Worm (Caenorhabditis elegans) whole organism, mixed stage, embryonic: ENCODE results near the gene F55C5.10.

ENCODE experiments used
- blmp-1 ChIP-seq: fragments of 150-350 bp; optimal IDR thresholded peaks from 2 replicates; lab custom pipeline; 2014; ENCODE audit warnings: missing biosample characterization, missing genetic modification characterization
- ceh-39 ChIP-seq: fragments of 150-350 bp; optimal IDR thresholded peaks from 2 replicates; lab custom pipeline; 2014; ENCODE audit warnings: missing biosample characterization, missing genetic modification characterization
- ceh-83 ChIP-seq: fragments of 200-800 bp; sonication (Bioruptor generic); optimal IDR thresholded peaks from 2 replicates; lab custom pipeline; 2018; ENCODE audit warnings: mild to moderate bottlenecking, missing genetic modification characterization, missing compliant biosample characterization
- ces-1 ChIP-seq: fragments of 150-350 bp; optimal IDR thresholded peaks from 2 replicates; lab custom pipeline; 2014; ENCODE audit warnings: missing biosample characterization, missing genetic modification reagents, missing genetic modification characterization
- drap-1 ChIP-seq: fragments of 200-800 bp; sonication (Bioruptor generic); optimal IDR thresholded peaks from 3 replicates; lab custom pipeline; 2018; ENCODE audit warnings: mild to moderate bottlenecking, missing genetic modification characterization, missing compliant biosample characterization
- elt-1 ChIP-seq: sonication (generic microtip); optimal IDR thresholded peaks from 2 replicates; lab custom pipeline; 2017; ENCODE audit warnings: missing genetic modification characterization, mild to moderate bottlenecking, missing compliant biosample characterization, antibody characterized with exemption, moderate library complexity, borderline replicate concordance; ENCODE audit not compliant: insufficient read depth
- elt-3 ChIP-seq: fragments of 150-350 bp; optimal IDR thresholded peaks from 2 replicates; lab custom pipeline; 2014; ENCODE audit warnings: missing biosample characterization, missing genetic modification characterization
- mab-5 ChIP-seq: fragments of 150-350 bp; optimal IDR thresholded peaks from 2 replicates; lab custom pipeline; 2014; ENCODE audit warnings: missing biosample characterization, missing genetic modification characterization
- nhr-237 ChIP-seq: fragments of 150-350 bp; optimal IDR thresholded peaks from 2 replicates; lab custom pipeline; 2014; ENCODE audit warnings: missing biosample characterization, missing genetic modification characterization
- nhr-76 ChIP-seq: sonication (generic microtip); optimal IDR thresholded peaks from 2 replicates; lab custom pipeline; 2017; ENCODE audit warnings: missing biosample characterization, missing genetic modification characterization
- pha-4 ChIP-seq: fragments of 150-350 bp; optimal IDR thresholded peaks from 2 replicates; lab custom pipeline; 2018; ENCODE audit warnings: missing biosample characterization, missing genetic modification reagents, missing genetic modification characterization
- unc-62 ChIP-seq: fragments of 150-350 bp; optimal IDR thresholded peaks from 2 replicates; lab custom pipeline; 2014; ENCODE audit warnings: missing biosample characterization, missing genetic modification reagents, missing genetic modification characterization

DNA sequence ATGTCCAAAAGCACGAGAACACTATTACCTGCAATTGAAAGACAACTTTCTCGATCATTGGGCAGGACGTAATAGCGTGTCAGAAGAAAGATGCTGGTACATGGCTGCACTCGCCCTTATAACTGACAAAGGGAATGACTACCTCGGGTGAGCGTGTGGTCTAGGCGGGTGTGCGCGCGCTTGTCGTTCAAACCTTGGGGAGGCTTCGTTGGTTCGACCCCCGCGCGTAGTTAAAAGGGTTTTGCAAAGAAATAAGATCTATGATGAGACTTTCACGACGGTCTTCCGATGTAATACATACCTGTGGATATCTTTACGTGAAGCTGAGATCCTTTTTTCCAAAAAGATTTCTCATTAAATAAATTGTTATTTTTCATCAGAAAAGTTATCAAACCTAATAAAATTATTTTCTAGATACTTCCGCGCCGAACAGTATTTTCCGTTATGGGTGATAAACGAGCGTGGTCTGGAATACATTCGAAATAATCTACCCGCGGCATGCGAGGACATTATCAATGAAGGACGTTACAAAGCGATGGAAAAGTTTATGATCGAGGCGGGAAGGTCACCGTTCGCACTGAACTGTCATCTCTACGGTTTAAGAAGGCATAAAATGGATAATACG lies 20.3 kb downstream of the F55C5.10 start:
- TF ChIP-seq elt-3 (tag; lab: Kevin White, UChicago) (peak; percentile 82), ceh-83 (GFP tag; lab: Kevin White, UChicago) (peak; percentile 100), unc-62 (GFP tag; lab: Kevin White, UChicago) (peak; percentile 96), nhr-237 (peak; percentile 60), ceh-39 (peak; percentile 84), drap-1 (GFP tag; lab: Kevin White, UChicago) (peak; percentile 100), blmp-1 (tag; lab: Kevin White, UChicago) (peak; percentile 68), ces-1 (peak; percentile 68), nhr-76 (peak; percentile 83), pha-4 (tag; lab: Kevin White, UChicago) (peak; percentile 85), mab-5 (tag; lab: Kevin White, UChicago) (peak; percentile 75), elt-1 (peak; percentile 82)
